Worm (Caenorhabditis elegans): ENCODE data around the gene cex-1.
A peak's percentile ranks its signal among the peaks of the same experiment; 100 is the strongest.

Gene cex-1

ce11 chrII:5473946-5474423 is 26.5 kb downstream of the cex-1 start, which contains the start of gene mrps-16:
TSS of gene mrps-16 (plus strand) at chrII:5474373.
- no peak for TF ChIP-seq M03D4.4 (tag; optimal IDR thresholded peaks at IDR 0.05)
- no peak for TF ChIP-seq lin-32 (GFP tag; optimal IDR thresholded peaks at IDR 0.05)
- no peak for TF ChIP-seq nhr-12 (tag; optimal IDR thresholded peaks at IDR 0.05)
- no peak for TF ChIP-seq snpc-4 (tag; optimal IDR thresholded peaks at IDR 0.05)
- TF ChIP-seq nhr-28 (tag; optimal IDR thresholded peaks at IDR 0.05), result no peak
- no peak for TF ChIP-seq sem-2 (GFP tag; optimal IDR thresholded peaks at IDR 0.05)
- TF ChIP-seq lin-13 (tag; optimal IDR thresholded peaks at IDR 0.05), result peak; percentile 42
- TF ChIP-seq bed-3 (GFP tag; optimal IDR thresholded peaks at IDR 0.05), result no peak
- TF ChIP-seq hlh-1 (tag; optimal IDR thresholded peaks at IDR 0.05), result no peak
- TF ChIP-seq ztf-11 (tag; optimal IDR thresholded peaks at IDR 0.05), result no peak
- TF ChIP-seq mep-1 (tag; optimal IDR thresholded peaks at IDR 0.05), result peak; percentile 11
- TF ChIP-seq ces-1 (GFP tag; optimal IDR thresholded peaks at IDR 0.05), result peak; percentile 84
- TF ChIP-seq nhr-237 (tag; optimal IDR thresholded peaks at IDR 0.05), result peak; percentile 34
- no peak for TF ChIP-seq drap-1 (GFP tag; optimal IDR thresholded peaks at IDR 0.05)
- TF ChIP-seq cnd-1 (tag; optimal IDR thresholded peaks at IDR 0.05), result no peak
- TF ChIP-seq lsy-2 (tag; optimal IDR thresholded peaks at IDR 0.05), result peak; percentile 73
- TF ChIP-seq unc-62 (GFP tag; optimal IDR thresholded peaks at IDR 0.05), result no peak
- no peak for TF ChIP-seq unc-39 (tag; optimal IDR thresholded peaks at IDR 0.05)
- no peak for TF ChIP-seq ceh-83 (GFP tag; optimal IDR thresholded peaks at IDR 0.05)
- TF ChIP-seq blmp-1 (tag; optimal IDR thresholded peaks at IDR 0.05), result no peak

ce11 chrII:5474946-5475345 is 27.5 kb downstream of the cex-1 start, which contains the start of gene ilcr-2:
TSS of gene ilcr-2 (plus strand) at chrII:5475246.
- TF ChIP-seq mep-1 (tag; optimal IDR thresholded peaks at IDR 0.05), result no peak
- TF ChIP-seq flh-1 (GFP tag; optimal IDR thresholded peaks at IDR 0.05), result no peak
- no peak for TF ChIP-seq cnd-1 (tag; optimal IDR thresholded peaks at IDR 0.05)
- TF ChIP-seq unc-39 (tag; optimal IDR thresholded peaks at IDR 0.05), result no peak
- no peak for TF ChIP-seq ceh-39 (tag; optimal IDR thresholded peaks at IDR 0.05)
- TF ChIP-seq nhr-12 (tag; optimal IDR thresholded peaks at IDR 0.05), result no peak
- no peak for TF ChIP-seq nhr-76 (tag; optimal IDR thresholded peaks at IDR 0.05)
- TF ChIP-seq ceh-83 (GFP tag; optimal IDR thresholded peaks at IDR 0.05), result no peak
- TF ChIP-seq drap-1 (GFP tag; optimal IDR thresholded peaks at IDR 0.05), result no peak
- TF ChIP-seq nhr-2 (tag; optimal IDR thresholded peaks at IDR 0.05), result no peak
- no peak for TF ChIP-seq snpc-4 (tag; optimal IDR thresholded peaks at IDR 0.05)
- TF ChIP-seq blmp-1 (tag; optimal IDR thresholded peaks at IDR 0.05), result no peak
- TF ChIP-seq nhr-28 (tag; optimal IDR thresholded peaks at IDR 0.05), result no peak
- no peak for TF ChIP-seq ham-2 (GFP tag; optimal IDR thresholded peaks at IDR 0.05)
- TF ChIP-seq nhr-237 (tag; optimal IDR thresholded peaks at IDR 0.05), result no peak

- TF ChIP-seq mab-5 (tag; optimal IDR thresholded peaks at IDR 0.05), result no peak
- TF ChIP-seq M03D4.4 (tag; optimal IDR thresholded peaks at IDR 0.05), result no peak
- no peak for TF ChIP-seq ztf-11 (tag; optimal IDR thresholded peaks at IDR 0.05)
- TF ChIP-seq pha-4 (tag; optimal IDR thresholded peaks at IDR 0.05), result no peak
- TF ChIP-seq zip-8 (tag; optimal IDR thresholded peaks at IDR 0.05), result no peak
- no peak for TF ChIP-seq ces-1 (GFP tag; optimal IDR thresholded peaks at IDR 0.05)
- no peak for TF ChIP-seq sem-2 (GFP tag; optimal IDR thresholded peaks at IDR 0.05)
- TF ChIP-seq tbx-8 (GFP tag; optimal IDR thresholded peaks at IDR 0.05), result no peak
- no peak for TF ChIP-seq mep-1 (tag; optimal IDR thresholded peaks at IDR 0.05)
- TF ChIP-seq lin-13 (tag; optimal IDR thresholded peaks at IDR 0.05), result no peak
- TF ChIP-seq lin-32 (GFP tag; optimal IDR thresholded peaks at IDR 0.05), result no peak
- TF ChIP-seq sptf-1 (tag; optimal IDR thresholded peaks at IDR 0.05), result no peak
- TF ChIP-seq mls-2 (tag; optimal IDR thresholded peaks at IDR 0.05), result no peak
- TF ChIP-seq elt-1 (tag; optimal IDR thresholded peaks at IDR 0.05; ENCODE audit: borderline replicate concordance, insufficient read depth), result no peak
These were observed 30.8 kb downstream of the cex-1 start, which contains the start of gene F56D1.1 for ce11 chrII:5478318-5478717. TSS of gene F56D1.1 (plus strand) at chrII:5478618.

- TF ChIP-seq elt-1 (tag; optimal IDR thresholded peaks at IDR 0.05; ENCODE audit: borderline replicate concordance, insufficient read depth), result no peak
- no peak for TF ChIP-seq cnd-1 (tag; optimal IDR thresholded peaks at IDR 0.05)
- TF ChIP-seq nhr-2 (tag; optimal IDR thresholded peaks at IDR 0.05), result no peak
- TF ChIP-seq sem-2 (GFP tag; optimal IDR thresholded peaks at IDR 0.05), result no peak
- TF ChIP-seq lin-32 (GFP tag; optimal IDR thresholded peaks at IDR 0.05), result no peak
- no peak for TF ChIP-seq unc-62 (GFP tag; optimal IDR thresholded peaks at IDR 0.05)
- TF ChIP-seq bed-3 (GFP tag; optimal IDR thresholded peaks at IDR 0.05), result no peak
- TF ChIP-seq hlh-1 (tag; optimal IDR thresholded peaks at IDR 0.05), result no peak
- no peak for TF ChIP-seq ceh-43 (GFP tag; optimal IDR thresholded peaks at IDR 0.05)
- no peak for TF ChIP-seq blmp-1 (tag; optimal IDR thresholded peaks at IDR 0.05)
These were observed 34.5 kb downstream of the cex-1 start, which contains the start of gene cal-8 for ce11 chrII:5481982-5482381. TSS of gene cal-8 (minus strand) at chrII:5482041.
